Worm (Caenorhabditis elegans) whole organism, young adult: ENCODE measurements around the gene F16B12.7.

ENCODE experiments used
- B0019.2 ChIP-seq: fragments of 200-800 bp; sonication (Bioruptor generic); conservative IDR thresholded peaks from 2 replicates; pipeline ENCODE4 v1.3.6; 2022; ENCODE audit warnings: missing genetic modification reagents, missing genetic modification characterization, missing compliant biosample characterization
- D2030.7 ChIP-seq: fragments of 200-800 bp; sonication (Bioruptor generic); IDR thresholded peaks from 2 replicates; pipeline ENCODE4 v1.3.6; 2022; ENCODE audit warnings: missing genetic modification reagents, missing genetic modification characterization, missing compliant biosample characterization
- F10E7.11 ChIP-seq: sonication (generic microtip); optimal IDR thresholded peaks from 2 replicates; lab custom pipeline; 2017; ENCODE audit warnings: mild to moderate bottlenecking, missing genetic modification characterization, moderate library complexity, missing compliant biosample characterization
- F22D6.2 ChIP-seq: sonication (generic microtip); optimal IDR thresholded peaks from 2 replicates; lab custom pipeline; 2016; ENCODE audit warnings: mild to moderate bottlenecking, missing genetic modification characterization, missing compliant biosample characterization
- K11D2.4 ChIP-seq: fragments of 200-800 bp; sonication (Bioruptor generic); IDR thresholded peaks from 2 replicates; pipeline ENCODE4 v1.3.6; 2022; ENCODE audit warnings: missing genetic modification reagents, missing genetic modification characterization, missing compliant biosample characterization
- K12H6.12 ChIP-seq: fragments of 200-800 bp; sonication (Bioruptor generic); optimal IDR thresholded peaks from 2 replicates; lab custom pipeline; 2018; ENCODE audit warnings: mild to moderate bottlenecking, missing genetic modification characterization, missing compliant biosample characterization
- Y53F4B.3 ChIP-seq: fragments of 200-800 bp; sonication (Bioruptor generic); IDR thresholded peaks from 2 replicates; pipeline ENCODE4 v1.3.6; 2022; ENCODE audit warnings: missing genetic modification reagents, missing genetic modification characterization, missing compliant biosample characterization
- Y56A3A.18 ChIP-seq: fragments of 200-800 bp; sonication (Bioruptor generic); IDR thresholded peaks from 2 replicates; pipeline ENCODE4 v1.3.6; 2022; ENCODE audit warnings: missing genetic modification reagents, missing genetic modification characterization, missing compliant biosample characterization
- Y67H2A.10 ChIP-seq: fragments of 200-800 bp; sonication (Bioruptor generic); conservative IDR thresholded peaks from 2 replicates; pipeline ENCODE4 v1.3.6; 2022; ENCODE audit warnings: missing genetic modification reagents, missing genetic modification characterization, missing compliant biosample characterization
- akir-1 ChIP-seq: fragments of 200-800 bp; sonication (Bioruptor generic); optimal IDR thresholded peaks from 2 replicates; lab custom pipeline; 2018; ENCODE audit warnings: mild to moderate bottlenecking, missing genetic modification characterization, moderate library complexity, missing compliant biosample characterization
- ama-1 ChIP-seq, 3 experiments: fragments of 150-350 bp in 1 of 3; sonication (generic microtip) in 2 of 3; optimal IDR thresholded peaks; 2 replicates each; lab custom pipeline; 2014 to 2018; ENCODE audit warnings: missing biosample characterization in 2 of 3, missing genetic modification characterization in 2 of 3, missing genetic modification reagents in 2 of 3
- attf-5 ChIP-seq: fragments of 200-800 bp; sonication (Bioruptor generic); optimal IDR thresholded peaks from 2 replicates; lab custom pipeline; 2018; ENCODE audit warnings: mild to moderate bottlenecking, missing genetic modification characterization, missing compliant biosample characterization
- attf-6 ChIP-seq: fragments of 200-800 bp; sonication (Bioruptor generic); IDR thresholded peaks from 2 replicates; pipeline ENCODE4 v1.3.6; 2022; ENCODE audit warnings: missing genetic modification reagents, missing genetic modification characterization, missing compliant biosample characterization
- bed-2 ChIP-seq: fragments of 200-800 bp; sonication (Bioruptor generic); IDR thresholded peaks from 2 replicates; pipeline ENCODE4 v1.3.6; 2022; ENCODE audit warnings: missing genetic modification reagents, missing genetic modification characterization, missing compliant biosample characterization
- cebp-1 ChIP-seq, 2 experiments: fragments of 200-800 bp in 1 of 2; sonication (Bioruptor generic) in 1 of 2; sonication (generic microtip) in 1 of 2; IDR thresholded peaks in 1 of 2; optimal IDR thresholded peaks in 1 of 2; 2 replicates each; pipeline versions ENCODE4 v1.3.6 to Lab custom; 2017 to 2022; ENCODE audit warnings: missing compliant biosample characterization in 2 of 2, missing genetic modification characterization in 2 of 2, mild to moderate bottlenecking in 1 of 2, missing genetic modification reagents in 1 of 2, moderate library complexity in 1 of 2
- ceh-27 ChIP-seq: fragments of 200-800 bp; sonication (Bioruptor generic); optimal IDR thresholded peaks from 2 replicates; lab custom pipeline; 2018; ENCODE audit warnings: mild to moderate bottlenecking, missing genetic modification characterization, moderate library complexity, missing compliant biosample characterization
- ceh-58 ChIP-seq: fragments of 200-800 bp; sonication (Bioruptor generic); IDR thresholded peaks from 2 replicates; pipeline ENCODE4 v1.3.6; 2022; ENCODE audit warnings: missing genetic modification characterization, missing compliant biosample characterization
- ceh-91 ChIP-seq: fragments of 200-800 bp; sonication (Bioruptor generic); IDR thresholded peaks from 2 replicates; pipeline ENCODE4 v1.3.6; 2022; ENCODE audit warnings: missing genetic modification reagents, missing genetic modification characterization, missing compliant biosample characterization
- chd-7 ChIP-seq: sonication (generic microtip); optimal IDR thresholded peaks from 2 replicates; lab custom pipeline; 2016; ENCODE audit warnings: mild to moderate bottlenecking, missing genetic modification characterization, moderate library complexity, missing compliant biosample characterization
- die-1 ChIP-seq: sonication (generic microtip); optimal IDR thresholded peaks from 2 replicates; lab custom pipeline; 2016; ENCODE audit warnings: missing genotype, mild to moderate bottlenecking, missing genetic modification characterization, missing compliant biosample characterization
- dpl-1 ChIP-seq: fragments of 150-350 bp; optimal IDR thresholded peaks from 2 replicates; lab custom pipeline; 2014; ENCODE audit warnings: missing biosample characterization, missing genetic modification reagents, missing genetic modification characterization
- egrh-3 ChIP-seq: fragments of 200-800 bp; sonication (Bioruptor generic); IDR thresholded peaks from 2 replicates; pipeline ENCODE4 v1.3.6; 2022; ENCODE audit warnings: missing genetic modification reagents, missing genetic modification characterization, missing compliant biosample characterization
- fkh-3 ChIP-seq: sonication (generic microtip); optimal IDR thresholded peaks from 2 replicates; lab custom pipeline; 2016; ENCODE audit warnings: mild to moderate bottlenecking, missing genetic modification characterization, missing compliant biosample characterization
- gei-17 ChIP-seq: fragments of 200-800 bp; sonication (Bioruptor generic); optimal IDR thresholded peaks from 2 replicates; lab custom pipeline; 2018; ENCODE audit warnings: mild to moderate bottlenecking, missing genetic modification characterization, missing compliant biosample characterization
- hmg-1.2 ChIP-seq: fragments of 200-800 bp; sonication (Bioruptor generic); IDR thresholded peaks from 2 replicates; pipeline ENCODE4 v1.3.6; 2022; ENCODE audit warnings: missing genetic modification reagents, missing genetic modification characterization, missing compliant biosample characterization
- hrde-1 ChIP-seq: sonication (generic microtip); optimal IDR thresholded peaks from 2 replicates; lab custom pipeline; 2016; ENCODE audit warnings: missing genetic modification characterization, mild to moderate bottlenecking, missing compliant biosample characterization, moderate library complexity, missing genotype, missing genetic modification reagents, borderline replicate concordance
- lin-40 ChIP-seq: sonication (generic microtip); optimal IDR thresholded peaks from 2 replicates; lab custom pipeline; 2016; ENCODE audit warnings: missing genetic modification characterization, mild to moderate bottlenecking, missing compliant biosample characterization, missing genotype, missing genetic modification reagents
- lin-54 ChIP-seq: fragments of 200-800 bp; sonication (Bioruptor generic); optimal IDR thresholded peaks from 2 replicates; lab custom pipeline; 2018; ENCODE audit warnings: mild to moderate bottlenecking, missing genetic modification characterization, missing compliant biosample characterization
- lir-1 ChIP-seq: fragments of 200-800 bp; sonication (Bioruptor generic); conservative IDR thresholded peaks from 2 replicates; pipeline ENCODE4 v1.3.6; 2022; ENCODE audit warnings: missing genetic modification reagents, missing genetic modification characterization, missing compliant biosample characterization
- madf-3 ChIP-seq: fragments of 200-800 bp; sonication (Bioruptor generic); IDR thresholded peaks from 2 replicates; pipeline ENCODE4 v1.3.6; 2022; ENCODE audit warnings: missing genetic modification reagents, missing genetic modification characterization, missing compliant biosample characterization
- mcd-1 ChIP-seq: fragments of 200-800 bp; sonication (Bioruptor generic); IDR thresholded peaks from 2 replicates; pipeline ENCODE4 v1.3.6; 2022; ENCODE audit warnings: missing genetic modification reagents, missing genetic modification characterization, missing compliant biosample characterization
- mxl-1 ChIP-seq: sonication (generic microtip); optimal IDR thresholded peaks from 2 replicates; lab custom pipeline; 2016; ENCODE audit warnings: missing genetic modification characterization, missing compliant biosample characterization
- nfyb-1 ChIP-seq: fragments of 200-800 bp; sonication (Bioruptor generic); IDR thresholded peaks from 2 replicates; pipeline ENCODE4 v1.3.6; 2022; ENCODE audit warnings: missing genetic modification reagents, missing genetic modification characterization, missing compliant biosample characterization
- nhr-179 ChIP-seq: sonication (generic microtip); optimal IDR thresholded peaks from 2 replicates; lab custom pipeline; 2016; ENCODE audit warnings: mild to moderate bottlenecking, missing genetic modification characterization, missing compliant biosample characterization
- nhr-80 ChIP-seq: sonication (generic microtip); optimal IDR thresholded peaks from 2 replicates; lab custom pipeline; 2016; ENCODE audit warnings: missing genetic modification characterization, missing compliant biosample characterization
- sdz-38 ChIP-seq: sonication (generic microtip); optimal IDR thresholded peaks from 2 replicates; lab custom pipeline; 2016; ENCODE audit warnings: missing genotype, missing genetic modification characterization, missing compliant biosample characterization
- sea-2 ChIP-seq: fragments of 200-800 bp; sonication (Bioruptor generic); IDR thresholded peaks from 2 replicates; pipeline ENCODE4 v1.3.6; 2022; ENCODE audit warnings: missing genetic modification characterization, missing compliant biosample characterization
- snpc-1.1 ChIP-seq: sonication (generic microtip); optimal IDR thresholded peaks from 2 replicates; lab custom pipeline; 2017; ENCODE audit warnings: missing genetic modification characterization, mild to moderate bottlenecking, missing compliant biosample characterization, antibody characterized with exemption, moderate library complexity, missing genotype, missing genetic modification reagents; ENCODE audit not compliant: insufficient read depth
- snpc-3.4 ChIP-seq: sonication (generic microtip); optimal IDR thresholded peaks from 2 replicates; lab custom pipeline; 2017; ENCODE audit warnings: missing genetic modification characterization, mild to moderate bottlenecking, missing compliant biosample characterization, antibody characterized with exemption, moderate library complexity, missing genotype, missing genetic modification reagents
- snpc-4 ChIP-seq, 5 experiments: fragments of 150-350 bp in 1 of 5; sonication (generic microtip) in 4 of 5; optimal IDR thresholded peaks; 2 replicates each; lab custom pipeline; 2014 to 2018; ENCODE audit warnings: missing genetic modification characterization in 5 of 5, missing biosample characterization in 3 of 5, antibody characterized with exemption in 2 of 5, mild to moderate bottlenecking in 2 of 5, missing compliant biosample characterization in 2 of 5, missing genotype in 2 of 5, moderate library complexity in 2 of 5, missing genetic modification reagents in 1 of 5
- sptf-2 ChIP-seq: fragments of 200-800 bp; sonication (Bioruptor generic); optimal IDR thresholded peaks from 2 replicates; lab custom pipeline; 2018; ENCODE audit warnings: mild to moderate bottlenecking, missing genetic modification characterization, missing compliant biosample characterization
- tbx-9 ChIP-seq: sonication (generic microtip); optimal IDR thresholded peaks from 2 replicates; lab custom pipeline; 2016; ENCODE audit warnings: borderline replicate concordance, missing genetic modification characterization, inconsistent platforms, missing compliant biosample characterization

F16B12.7 gene

DNA sequence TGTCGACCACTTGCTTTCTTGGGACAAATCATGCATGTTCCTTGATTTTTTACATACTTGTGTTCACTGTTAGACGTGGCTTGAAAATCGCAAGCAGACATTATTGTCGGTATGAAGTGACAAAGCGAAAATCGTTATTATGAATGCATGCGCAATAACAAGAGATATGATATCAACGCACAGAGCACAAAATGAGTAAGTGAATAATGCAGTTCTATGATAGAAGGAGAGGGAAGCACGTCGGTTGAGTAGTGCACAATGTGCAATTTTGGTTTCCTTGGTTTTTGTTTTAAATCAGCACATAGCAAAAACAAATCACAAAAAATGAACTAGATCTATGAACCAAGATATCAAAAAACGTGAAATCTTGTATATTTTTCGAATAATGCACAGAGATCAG lies 5.0 kb downstream of the F16B12.7 start, which contains the start of gene nhr-281:
TSS of gene nhr-281 (minus strand) at position 101 of the 400 bp plus-strand sequence.
- TF ChIP-seq hmg-1.2 (GFP tag; lab: Robert Waterston, UW) (no peak), die-1 (tag; lab: Kevin White, UChicago) (no peak), nhr-179 (tag; lab: Kevin White, UChicago) (no peak), nfyb-1 (GFP tag; lab: Robert Waterston, UW) (no peak)
- TF ChIP-seq, all 124 proteins: peak for 0

- TF ChIP-seq K11D2.4, result no peak
- no peak for TF ChIP-seq lir-1 (GFP tag; lab: Robert Waterston, UW)
- TF ChIP-seq mcd-1 (GFP tag; lab: Robert Waterston, UW), result no peak; the same call in 1 of the 2 replicates
- no peak for TF ChIP-seq sdz-38
- TF ChIP-seq fkh-3 (tag; lab: Kevin White, UChicago), result no peak
- TF ChIP-seq tbx-9 (tag; lab: Kevin White, UChicago), result no peak
- TF ChIP-seq B0019.2 (GFP tag; lab: Robert Waterston, UW), result no peak
- TF ChIP-seq egrh-3 (GFP tag; lab: Robert Waterston, UW), result peak; percentile 27; the same call in 1 of the 2 replicates
- no peak for TF ChIP-seq sea-2 (GFP tag; lab: Robert Waterston, UW)
- TF ChIP-seq snpc-1.1, result peak; percentile 39
- no peak for TF ChIP-seq gei-17 (GFP tag; lab: Kevin White, UChicago)
- no peak for TF ChIP-seq Y67H2A.10 (GFP tag; lab: Robert Waterston, UW)
- TF ChIP-seq madf-3 (GFP tag; lab: Robert Waterston, UW), result peak; percentile 68; the same call in 1 of the 2 replicates
- TF ChIP-seq ama-1 (optimal IDR thresholded peaks at IDR 0.05; lab: Kevin White, UChicago), result no peak
- peak in 1 of 2 experiments; percentile 15 for TF ChIP-seq ama-1 (GFP tag; optimal IDR thresholded peaks at IDR 0.05; lab: Kevin White, UChicago)
- peak; percentile 44 for TF ChIP-seq lin-40 (tag; lab: Kevin White, UChicago)
- peak; percentile 8 for TF ChIP-seq hrde-1 (tag; lab: Kevin White, UChicago)
- TF ChIP-seq D2030.7 (GFP tag; lab: Robert Waterston, UW), result no peak; the same call in none of the 2 replicates
- peak; percentile 82 for TF ChIP-seq die-1 (tag; lab: Kevin White, UChicago)
- no peak for TF ChIP-seq lin-54 (GFP tag; lab: Kevin White, UChicago)
- TF ChIP-seq ceh-27 (GFP tag; lab: Kevin White, UChicago), result peak; percentile 29
- TF ChIP-seq dpl-1 (GFP tag; lab: Kevin White, UChicago), result no peak
- peak; percentile 65 for TF ChIP-seq snpc-4 (GFP tag; optimal IDR thresholded peaks at IDR 0.05; lab: Kevin White, UChicago)
- TF ChIP-seq snpc-4 (tag; optimal IDR thresholded peaks at IDR 0.05; lab: Kevin White, UChicago), result peak in 2 of 4 experiments; percentile 59 to 74
- TF ChIP-seq cebp-1 (GFP tag; IDR thresholded peaks at IDR 0.05; lab: Robert Waterston, UW), result no peak
- no peak for TF ChIP-seq cebp-1 (tag; optimal IDR thresholded peaks at IDR 0.05; lab: Kevin White, UChicago)
- no peak for TF ChIP-seq snpc-3.4 (tag; lab: Kevin White, UChicago)
- TF ChIP-seq mxl-1 (tag; lab: Kevin White, UChicago), result peak; percentile 58
- peak; percentile 21 for TF ChIP-seq nhr-80
- TF ChIP-seq Y56A3A.18, result peak; percentile 79; the same call in 1 of the 2 replicates
- TF ChIP-seq chd-7 (tag; lab: Kevin White, UChicago), result peak; percentile 65
- no peak for TF ChIP-seq ceh-58
- 0 out of 2 replicates have a peak, but pooled peaks have one; percentile 45 for TF ChIP-seq attf-6 (GFP tag; lab: Robert Waterston, UW)
- TF ChIP-seq K12H6.12, result peak; percentile 21
- no peak for TF ChIP-seq sptf-2 (GFP tag; lab: Kevin White, UChicago)
- TF ChIP-seq attf-5 (GFP tag; lab: Kevin White, UChicago), result no peak
- TF ChIP-seq F10E7.11 (tag; lab: Kevin White, UChicago), result no peak
- no peak for TF ChIP-seq bed-2 (GFP tag; lab: Robert Waterston, UW)
- peak; percentile 73 for TF ChIP-seq hmg-1.2 (GFP tag; lab: Robert Waterston, UW)
- TF ChIP-seq ceh-91, result no peak
- no peak for TF ChIP-seq Y53F4B.3 (GFP tag; lab: Robert Waterston, UW)
- TF ChIP-seq akir-1 (GFP tag; lab: Kevin White, UChicago), result no peak
- peak; percentile 74; the same call in 1 of the 2 replicates for TF ChIP-seq nfyb-1 (GFP tag; lab: Robert Waterston, UW)
- TF ChIP-seq F22D6.2 (tag; lab: Kevin White, UChicago), result no peak
Measured at ce11 chrX:14115480-14116161, 7.3 kb downstream of the F16B12.7 start, which contains the start of gene F28H6.7. F28H6.7 (plus strand) TSS chrX:14116111.
